Fruit fly (Drosophila melanogaster) whole organism, embryonic: ENCODE results near the gene Spase12.
A peak's percentile ranks its signal among the peaks of the same experiment; 100 is the strongest.

Experiments
- Atf6 ChIP-seq: fragments of 200-800 bp; sonication (Bioruptor generic); IDR thresholded peaks from 2 replicates; pipeline ENCODE4 v1.3.6; 2022; ENCODE audit warnings: missing biosample characterization, missing genetic modification characterization
- Bgb ChIP-seq: fragments of 200-800 bp; sonication (Bioruptor generic); IDR thresholded peaks from 2 replicates; pipeline ENCODE4 v1.3.6; 2022; ENCODE audit warnings: missing biosample characterization, missing genetic modification characterization; ENCODE audit not compliant: partially characterized antibody
- CG10462 ChIP-seq: fragments of 200-800 bp; sonication (Bioruptor generic); optimal IDR thresholded peaks from 2 replicates; lab custom pipeline; 2016; ENCODE audit warnings: missing biosample characterization, missing genetic modification characterization
- CG10979 ChIP-seq: fragments of 200-800 bp; sonication (Bioruptor generic); optimal IDR thresholded peaks from 2 replicates; lab custom pipeline; 2018; ENCODE audit warnings: missing biosample characterization, mild to moderate bottlenecking, missing genetic modification characterization, moderate library complexity
- CG11398 ChIP-seq: fragments of 200-800 bp; sonication (Bioruptor generic); optimal IDR thresholded peaks from 2 replicates; lab custom pipeline; 2016; ENCODE audit warnings: missing biosample characterization, missing genetic modification characterization
- CG12744 ChIP-seq: fragments of 200-800 bp; sonication (Bioruptor generic); optimal IDR thresholded peaks from 2 replicates; lab custom pipeline; 2016; ENCODE audit warnings: missing biosample characterization, missing genetic modification characterization
- CG13296 ChIP-seq: fragments of 200-800 bp; sonication (Bioruptor generic); optimal IDR thresholded peaks from 3 replicates; lab custom pipeline; 2018; ENCODE audit warnings: missing biosample characterization, mild to moderate bottlenecking, missing genetic modification characterization
- CG15601 ChIP-seq: fragments of 200-800 bp; sonication (Bioruptor generic); optimal IDR thresholded peaks from 3 replicates; lab custom pipeline; 2019; ENCODE audit warnings: missing biosample characterization, mild to moderate bottlenecking, missing genetic modification characterization, moderate library complexity
- CG17361 ChIP-seq: fragments of 200-800 bp; sonication (Bioruptor generic); IDR thresholded peaks from 3 replicates; pipeline ENCODE4 v1.3.6; 2022; ENCODE audit warnings: missing biosample characterization, missing genetic modification characterization
- CG1792 ChIP-seq: fragments of 200-800 bp; sonication (Bioruptor generic); optimal IDR thresholded peaks from 2 replicates; lab custom pipeline; 2016; ENCODE audit warnings: missing biosample characterization, missing genetic modification characterization
- CG31441 ChIP-seq: fragments of 200-800 bp; sonication (Bioruptor generic); IDR thresholded peaks from 2 replicates; pipeline ENCODE4 v1.3.6; 2022; ENCODE audit warnings: missing biosample characterization, missing genetic modification characterization
- CG3847 ChIP-seq: fragments of 200-800 bp; sonication (Bioruptor generic); IDR thresholded peaks from 2 replicates; pipeline ENCODE4 v1.3.6; 2022; ENCODE audit warnings: missing biosample characterization, missing genetic modification characterization
- CG42726 ChIP-seq: fragments of 200-800 bp; sonication (Bioruptor generic); IDR thresholded peaks from 2 replicates; pipeline ENCODE4 v1.3.6; 2022; ENCODE audit warnings: missing biosample characterization, missing genetic modification characterization; ENCODE audit not compliant: partially characterized antibody
- CG7556 ChIP-seq: fragments of 200-800 bp; sonication (Bioruptor generic); optimal IDR thresholded peaks from 2 replicates; lab custom pipeline; 2017; ENCODE audit warnings: missing biosample characterization, mild to moderate bottlenecking, missing genetic modification characterization
- CG8089 ChIP-seq: fragments of 200-800 bp; sonication (Bioruptor generic); optimal IDR thresholded peaks from 3 replicates; lab custom pipeline; 2016; ENCODE audit warnings: missing biosample characterization, missing genetic modification characterization
- CG8281 ChIP-seq: fragments of 200-800 bp; sonication (Bioruptor generic); optimal IDR thresholded peaks from 2 replicates; lab custom pipeline; 2018; ENCODE audit warnings: missing biosample characterization, mild to moderate bottlenecking, missing genetic modification characterization, moderate library complexity
- CG8359 ChIP-seq: fragments of 200-800 bp; sonication (Bioruptor generic); optimal IDR thresholded peaks from 2 replicates; lab custom pipeline; 2017; ENCODE audit warnings: missing biosample characterization, mild to moderate bottlenecking, missing genetic modification characterization, borderline replicate concordance
- CG9727 ChIP-seq: fragments of 200-800 bp; sonication (Bioruptor generic); optimal IDR thresholded peaks from 3 replicates; lab custom pipeline; 2017; ENCODE audit warnings: missing biosample characterization, mild to moderate bottlenecking, missing genetic modification characterization
- D19B ChIP-seq: fragments of 200-800 bp; sonication (Bioruptor generic); optimal IDR thresholded peaks from 2 replicates; lab custom pipeline; 2017; ENCODE audit warnings: missing biosample characterization, mild to moderate bottlenecking, missing genetic modification characterization
- Gsc ChIP-seq: fragments of 200-800 bp; sonication (Bioruptor generic); IDR thresholded peaks from 2 replicates; pipeline ENCODE4 v1.3.6; 2022; ENCODE audit warnings: missing biosample characterization, missing genetic modification characterization
- HmgZ ChIP-seq: fragments of 200-800 bp; sonication (Bioruptor generic); optimal IDR thresholded peaks from 2 replicates; lab custom pipeline; 2018; ENCODE audit warnings: missing biosample characterization, mild to moderate bottlenecking, missing genetic modification characterization
- Hr3 ChIP-seq: fragments of 200-800 bp; sonication (Bioruptor generic); optimal IDR thresholded peaks from 3 replicates; lab custom pipeline; 2016; ENCODE audit warnings: missing biosample characterization, missing genetic modification characterization
- Meics ChIP-seq: fragments of 200-800 bp; sonication (Bioruptor generic); optimal IDR thresholded peaks from 2 replicates; lab custom pipeline; 2017; ENCODE audit warnings: missing biosample characterization, mild to moderate bottlenecking, missing genetic modification characterization
- Pdp1 ChIP-seq, 2 experiments: fragments of 200-800 bp; sonication (Bioruptor generic); optimal IDR thresholded peaks; 3 replicates each; lab custom pipeline; 2016; ENCODE audit warnings: missing biosample characterization in 2 of 2, missing genetic modification characterization in 2 of 2, mild to moderate bottlenecking in 1 of 2, moderate library complexity in 1 of 2
- Sox102F ChIP-seq: fragments of 200-800 bp; sonication (Bioruptor generic); optimal IDR thresholded peaks from 2 replicates; lab custom pipeline; 2018; ENCODE audit warnings: missing biosample characterization, mild to moderate bottlenecking, missing genetic modification characterization, moderate library complexity
- Stat92E ChIP-seq, 3 experiments: fragments of >200 bp in 2 of 3; fragments of 200-800 bp in 1 of 3; sonication (Bioruptor generic) in 1 of 3; optimal IDR thresholded peaks; 2 replicates each; lab custom pipeline; 2017 to 2019; ENCODE audit warnings: missing biosample characterization in 3 of 3, missing genetic modification characterization in 3 of 3, mild to moderate bottlenecking in 1 of 3, moderate library complexity in 1 of 3
- TFAM ChIP-seq: fragments of 200-800 bp; sonication (Bioruptor generic); optimal IDR thresholded peaks from 2 replicates; lab custom pipeline; 2017; ENCODE audit warnings: missing biosample characterization, missing genetic modification characterization, inconsistent platforms
- amos ChIP-seq: fragments of 200-800 bp; sonication (Bioruptor generic); IDR thresholded peaks from 2 replicates; pipeline ENCODE4 v1.3.6; 2022; ENCODE audit warnings: missing biosample characterization, missing genetic modification characterization; ENCODE audit not compliant: partially characterized antibody
- ato ChIP-seq: fragments of 200-800 bp; sonication (Bioruptor generic); IDR thresholded peaks from 2 replicates; pipeline ENCODE4 v1.3.6; 2022; ENCODE audit warnings: missing biosample characterization, missing genetic modification characterization; ENCODE audit not compliant: partially characterized antibody
- bbx ChIP-seq: fragments of 200-800 bp; sonication (Bioruptor generic); IDR thresholded peaks from 2 replicates; pipeline ENCODE4 v1.3.6; 2022; ENCODE audit warnings: missing biosample characterization, missing genetic modification characterization; ENCODE audit not compliant: partially characterized antibody
- bcd ChIP-seq: fragments of 200-800 bp; sonication (Bioruptor generic); optimal IDR thresholded peaks from 2 replicates; lab custom pipeline; 2017; ENCODE audit warnings: missing biosample characterization, mild to moderate bottlenecking, missing genetic modification characterization
- bsh ChIP-seq, 2 experiments: fragments of 200-800 bp; sonication (Bioruptor generic); optimal IDR thresholded peaks; 2 replicates each; lab custom pipeline; 2017 to 2018; ENCODE audit warnings: mild to moderate bottlenecking in 2 of 2, missing biosample characterization in 2 of 2, missing genetic modification characterization in 2 of 2, moderate library complexity in 1 of 2
- crp ChIP-seq, 2 experiments: fragments of 200-800 bp; sonication (Bioruptor generic); optimal IDR thresholded peaks; 2 replicates in 1 of 2; 3 replicates in 1 of 2; lab custom pipeline; 2017; ENCODE audit warnings: missing biosample characterization in 2 of 2, missing genetic modification characterization in 2 of 2, mild to moderate bottlenecking in 1 of 2, moderate library complexity in 1 of 2
- eve ChIP-seq, 2 experiments: fragments of >200 bp; optimal IDR thresholded peaks; 2 replicates each; lab custom pipeline; 2017; ENCODE audit warnings: missing biosample characterization in 2 of 2, missing genetic modification characterization in 2 of 2
- ftz-f1 ChIP-seq: fragments of 200-800 bp; sonication (Bioruptor generic); optimal IDR thresholded peaks from 2 replicates; lab custom pipeline; 2016; ENCODE audit warnings: missing biosample characterization, missing genetic modification characterization
- gsb-n ChIP-seq: fragments of 200-800 bp; sonication (Bioruptor generic); optimal IDR thresholded peaks from 3 replicates; lab custom pipeline; 2018; ENCODE audit warnings: missing biosample characterization, mild to moderate bottlenecking, missing genetic modification characterization
- h ChIP-seq: fragments of >200 bp; optimal IDR thresholded peaks from 2 replicates; lab custom pipeline; 2017
- lbe ChIP-seq: fragments of 200-800 bp; sonication (Bioruptor generic); optimal IDR thresholded peaks from 2 replicates; lab custom pipeline; 2016; ENCODE audit warnings: missing biosample characterization, mild to moderate bottlenecking, missing genetic modification characterization
- luna ChIP-seq: fragments of 200-800 bp; sonication (Bioruptor generic); optimal IDR thresholded peaks from 2 replicates; lab custom pipeline; 2016; ENCODE audit warnings: missing biosample characterization, missing genetic modification characterization
- nerfin-1 ChIP-seq: fragments of 200-800 bp; sonication (Bioruptor generic); optimal IDR thresholded peaks from 3 replicates; lab custom pipeline; 2019; ENCODE audit warnings: missing biosample characterization, mild to moderate bottlenecking, missing genetic modification characterization, moderate library complexity
- nmo ChIP-seq: fragments of 200-800 bp; sonication (Bioruptor generic); optimal IDR thresholded peaks from 2 replicates; lab custom pipeline; 2018; ENCODE audit warnings: missing biosample characterization, mild to moderate bottlenecking, missing genetic modification characterization, moderate library complexity
- oc ChIP-seq: fragments of 200-800 bp; sonication (Bioruptor generic); optimal IDR thresholded peaks from 2 replicates; lab custom pipeline; 2018; ENCODE audit warnings: missing biosample characterization, mild to moderate bottlenecking, missing genetic modification characterization, moderate library complexity
- otp ChIP-seq: fragments of 200-800 bp; sonication (Bioruptor generic); IDR thresholded peaks from 3 replicates; pipeline ENCODE4, ENCODE4 v1.3.6; 2022; ENCODE audit warnings: missing biosample characterization, missing genetic modification characterization
- sd ChIP-seq: fragments of 200-800 bp; sonication (Bioruptor generic); optimal IDR thresholded peaks from 3 replicates; lab custom pipeline; 2018; ENCODE audit warnings: missing biosample characterization, mild to moderate bottlenecking, missing genetic modification characterization, moderate library complexity
- sens ChIP-seq: fragments of 200-800 bp; sonication (Bioruptor generic); peaks from one replicate; lab custom pipeline; 2016; ENCODE audit warnings: missing biosample characterization, missing genetic modification characterization
- seq ChIP-seq: fragments of 200-800 bp; sonication (Bioruptor generic); IDR thresholded peaks from 2 replicates; pipeline ENCODE4 v1.3.6; 2022; ENCODE audit warnings: missing biosample characterization, missing genetic modification characterization
- stc ChIP-seq: fragments of 200-800 bp; sonication (Bioruptor generic); IDR thresholded peaks from 2 replicates; pipeline ENCODE4 v1.3.6; 2022; ENCODE audit warnings: missing biosample characterization, missing genetic modification characterization
- tll ChIP-seq, 2 experiments: fragments of 200-800 bp in 1 of 2; fragments of >200 bp in 1 of 2; sonication (Bioruptor generic) in 1 of 2; optimal IDR thresholded peaks; 2 replicates each; lab custom pipeline; 2017 to 2019; ENCODE audit warnings: missing biosample characterization in 2 of 2, missing genetic modification characterization in 2 of 2, mild to moderate bottlenecking in 1 of 2, moderate library complexity in 1 of 2

Gene Spase12

dm6 chr3R:29496315-29496714 lies 5.4 kb upstream of the Spase12 start (continued):
- peak in 1 of 2 experiments; percentile 45 for TF ChIP-seq Pdp1 (GFP tag; optimal IDR thresholded peaks at IDR 0.05; lab: Kevin White, UChicago)
- no peak for TF ChIP-seq CG11398 (GFP tag; lab: Kevin White, UChicago)
- TF ChIP-seq Meics (GFP tag; lab: Kevin White, UChicago), result no peak
- TF ChIP-seq ato, result 0 out of 2 replicates have a peak, but pooled peaks have one; percentile 25
- TF ChIP-seq CG9727 (GFP tag; lab: Kevin White, UChicago), result no peak
- TF ChIP-seq Bgb, result 0 out of 2 replicates have a peak, but pooled peaks have one; percentile 12
- peak; percentile 72 for TF ChIP-seq sd (tag; lab: Kevin White, UChicago)
- TF ChIP-seq nmo (GFP tag; lab: Kevin White, UChicago), result peak; percentile 12
- TF ChIP-seq amos (GFP tag; lab: Robert Waterston, UW), result 0 out of 2 replicates have a peak, but pooled peaks have one; percentile 7
- peak in 1 of 2 experiments; percentile 10 for TF ChIP-seq crp (GFP tag; optimal IDR thresholded peaks at IDR 0.05; lab: Kevin White, UChicago)
- TF ChIP-seq CG31441 (GFP tag; lab: Robert Waterston, UW), result no peak
- peak; percentile 62 for TF ChIP-seq sens (GFP tag; lab: Kevin White, UChicago)
- TF ChIP-seq CG17361 (GFP tag; lab: Robert Waterston, UW), result 0 out of 3 replicates have a peak, but pooled peaks have one; percentile 25
- TF ChIP-seq HmgZ (tag; lab: Kevin White, UChicago), result no peak
- TF ChIP-seq Stat92E (GFP tag; optimal IDR thresholded peaks at IDR 0.05; lab: Kevin White, UChicago), result no peak

DNA sequence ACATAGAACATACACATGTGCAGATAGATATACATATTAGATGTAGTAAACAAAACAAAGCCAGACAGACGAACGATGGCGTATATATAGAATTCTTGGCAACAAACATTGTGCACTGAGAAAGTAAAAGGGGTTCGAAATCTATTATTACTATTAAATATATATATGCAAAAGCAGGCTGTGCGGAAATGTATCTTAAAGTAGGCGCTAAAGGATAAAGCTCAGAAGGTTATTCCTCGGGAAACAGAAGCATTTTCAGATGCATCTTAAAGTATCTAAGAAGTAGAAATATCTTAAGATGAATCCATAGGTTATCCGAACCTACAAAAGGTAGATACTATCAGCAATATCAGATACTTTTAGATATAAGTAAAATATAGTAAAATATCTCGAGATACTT lies 4.9 kb upstream of the Spase12 start:
- TF ChIP-seq CG42726, result no peak
- no peak for TF ChIP-seq luna (GFP tag; lab: Kevin White, UChicago)
- TF ChIP-seq CG15601 (tag; lab: Kevin White, UChicago), result peak; percentile 1
- TF ChIP-seq CG8089 (GFP tag; lab: Kevin White, UChicago), result no peak
- no peak for TF ChIP-seq h (lab: Kevin White, UChicago)
- peak; percentile 2 for TF ChIP-seq CG10979
- TF ChIP-seq tll (GFP tag; optimal IDR thresholded peaks at IDR 0.05; lab: Kevin White, UChicago), result no peak
- TF ChIP-seq bbx (GFP tag; lab: Robert Waterston, UW), result no peak
- no peak for TF ChIP-seq CG10462
- no peak for TF ChIP-seq lbe
- peak; percentile 33 for TF ChIP-seq D19B (GFP tag; lab: Kevin White, UChicago)
- no peak for TF ChIP-seq Gsc (GFP tag; lab: Robert Waterston, UW)
- TF ChIP-seq CG8281 (tag; lab: Kevin White, UChicago), result no peak
- no peak for TF ChIP-seq seq (GFP tag; lab: Robert Waterston, UW)
- no peak for TF ChIP-seq CG8359 (GFP tag; lab: Kevin White, UChicago)
- TF ChIP-seq amos (GFP tag; lab: Robert Waterston, UW), result no peak
- TF ChIP-seq stc, result no peak
- peak; percentile 20 for TF ChIP-seq bcd (GFP tag; lab: Kevin White, UChicago)
- TF ChIP-seq TFAM (GFP tag; lab: Kevin White, UChicago), result no peak
- TF ChIP-seq bsh (GFP tag; optimal IDR thresholded peaks at IDR 0.05; lab: Kevin White, UChicago), result peak in 1 of 2 experiments; percentile 14
- TF ChIP-seq oc, result no peak
- no peak for TF ChIP-seq gsb-n
- no peak for TF ChIP-seq eve (GFP tag; optimal IDR thresholded peaks at IDR 0.05; lab: Kevin White, UChicago)
- no peak for TF ChIP-seq nerfin-1 (tag; lab: Kevin White, UChicago)
- TF ChIP-seq ftz-f1 (GFP tag; lab: Kevin White, UChicago), result no peak
- TF ChIP-seq Atf6 (GFP tag; lab: Robert Waterston, UW), result no peak
- TF ChIP-seq Hr3 (GFP tag; lab: Kevin White, UChicago), result no peak
- peak; percentile 34 for TF ChIP-seq CG7556
- peak; percentile 32 for TF ChIP-seq Sox102F (GFP tag; lab: Kevin White, UChicago)
- TF ChIP-seq CG13296 (GFP tag; lab: Kevin White, UChicago), result no peak
- TF ChIP-seq CG3847 (GFP tag; lab: Robert Waterston, UW), result no peak
- TF ChIP-seq otp (GFP tag; lab: Robert Waterston, UW), result no peak
- no peak for TF ChIP-seq CG12744 (GFP tag; lab: Kevin White, UChicago)
- no peak for TF ChIP-seq Meics (GFP tag; lab: Kevin White, UChicago)
- no peak for TF ChIP-seq CG1792 (GFP tag; lab: Kevin White, UChicago)
